Worm (Caenorhabditis elegans): Measurements from ENCODE around the gene sre-54.

- TF ChIP-seq him-1 (tag; optimal IDR thresholded peaks at IDR 0.05) = no peak
- no peak for TF ChIP-seq W03F9.2 (tag; optimal IDR thresholded peaks at IDR 0.05)
Measured at ce11 chrII:12328994-12329393, 3.7 kb upstream of the sre-54 start, which contains the start of gene sre-55.
